Worm (Caenorhabditis elegans): ENCODE measurements around the gene F11G11.13.
"Not testable (repeated sequence)": the region's sequence is repeated elsewhere in the genome, so short reads cannot be mapped to it uniquely, and the experiment has no call there.

DNA sequence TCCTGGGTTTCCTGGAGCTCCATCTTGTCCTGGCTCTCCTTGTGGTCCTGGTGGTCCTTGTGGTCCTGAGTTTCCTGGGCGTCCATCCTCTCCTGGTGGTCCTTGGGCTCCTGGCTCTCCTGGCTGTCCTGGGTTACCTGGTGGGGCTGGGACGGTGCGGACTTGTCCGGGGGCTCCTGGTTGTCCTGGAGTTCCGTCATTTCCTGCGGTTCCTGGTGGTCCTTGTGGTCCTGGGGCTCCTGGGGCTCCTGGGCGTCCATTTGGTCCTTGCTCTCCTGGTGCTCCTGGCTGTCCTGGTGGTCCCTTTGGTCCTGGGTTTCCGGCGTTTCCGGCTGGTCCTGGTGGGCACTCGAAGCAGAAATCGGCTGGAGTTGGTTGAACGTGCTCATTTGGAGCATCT lies 3.6 kb downstream of the F11G11.13 start:
- not testable (repeated sequence) for TF ChIP-seq efl-1 (GFP tag; optimal IDR thresholded peaks at IDR 0.05); pbrm-1 (GFP tag; IDR thresholded peaks at IDR 0.05); ceh-40 (GFP tag; IDR thresholded peaks at IDR 0.05); unc-62 (GFP tag; optimal IDR thresholded peaks at IDR 0.05); B0336.3 (GFP tag; IDR thresholded peaks at IDR 0.05); snpc-4 (GFP tag; optimal IDR thresholded peaks at IDR 0.05); snpc-4 (tag; optimal IDR thresholded peaks at IDR 0.05); ztf-3 (GFP tag; optimal IDR thresholded peaks at IDR 0.05); somi-1 (GFP tag; optimal IDR thresholded peaks at IDR 0.05); lag-1 (GFP tag; IDR thresholded peaks at IDR 0.05); ets-4 (GFP tag; optimal IDR thresholded peaks at IDR 0.05)

Measured in whole organism, young adult.